Worm (Caenorhabditis elegans) whole organism, L1 larva: Measurements from ENCODE around the gene pelo-1.
A peak's percentile ranks its signal among the peaks of the same experiment; 100 is the strongest.

Experiments
- C04F5.9 ChIP-seq: sonication (generic microtip); optimal IDR thresholded peaks from 2 replicates; lab custom pipeline; 2016; ENCODE audit warnings: missing genetic modification characterization, missing compliant biosample characterization
- C16A3.4 ChIP-seq: fragments of 150-350 bp; optimal IDR thresholded peaks from 2 replicates; lab custom pipeline; 2014; ENCODE audit warnings: missing biosample characterization, missing genetic modification characterization
- C34B4.2 ChIP-seq: sonication (generic microtip); optimal IDR thresholded peaks from 2 replicates; lab custom pipeline; 2017; ENCODE audit warnings: mild to moderate bottlenecking, missing genetic modification characterization, missing compliant biosample characterization
- aha-1 ChIP-seq: fragments of 150-350 bp; optimal IDR thresholded peaks from 2 replicates; lab custom pipeline; 2014; ENCODE audit warnings: missing biosample characterization, missing genetic modification characterization
- alr-1 ChIP-seq: fragments of 200-800 bp; sonication (Bioruptor generic); optimal IDR thresholded peaks from 2 replicates; lab custom pipeline; 2018; ENCODE audit warnings: borderline replicate concordance, mild to moderate bottlenecking, missing genetic modification characterization, missing compliant biosample characterization
- ama-1 ChIP-seq: fragments of 150-350 bp; optimal IDR thresholded peaks from 2 replicates; lab custom pipeline; 2014
- blmp-1 ChIP-seq: fragments of 150-350 bp; optimal IDR thresholded peaks from 2 replicates; lab custom pipeline; 2014; ENCODE audit warnings: missing biosample characterization, missing genetic modification characterization
- ceh-63 ChIP-seq: fragments of 200-800 bp; sonication (Bioruptor generic); optimal IDR thresholded peaks from 2 replicates; lab custom pipeline; 2018; ENCODE audit warnings: mild to moderate bottlenecking, missing genetic modification characterization, missing compliant biosample characterization
- ceh-8 ChIP-seq: fragments of 200-800 bp; sonication (Bioruptor generic); optimal IDR thresholded peaks from 2 replicates; lab custom pipeline; 2018; ENCODE audit warnings: mild to moderate bottlenecking, missing genetic modification characterization, moderate library complexity, missing compliant biosample characterization
- ceh-82 ChIP-seq, 3 experiments: fragments of 150-350 bp in 1 of 3; sonication (generic microtip) in 2 of 3; optimal IDR thresholded peaks; 2 replicates each; lab custom pipeline; 2014 to 2017; ENCODE audit warnings: missing biosample characterization in 3 of 3, missing genetic modification characterization in 3 of 3
- efl-1 ChIP-seq, 4 experiments: fragments of 150-350 bp; optimal IDR thresholded peaks in 3 of 4; peaks in 1 of 4; 1 replicate in 1 of 4; 2 replicates in 3 of 4; lab custom pipeline; 2014; ENCODE audit warnings: missing biosample characterization in 2 of 4, missing genetic modification characterization in 2 of 4, missing genetic modification reagents in 2 of 4
- egl-13 ChIP-seq: sonication (generic microtip); optimal IDR thresholded peaks from 2 replicates; lab custom pipeline; 2016; ENCODE audit warnings: missing genotype, missing genetic modification reagents, missing genetic modification characterization, missing compliant biosample characterization
- egl-27 ChIP-seq, 2 experiments: fragments of 150-350 bp in 1 of 2; sonication (generic microtip); optimal IDR thresholded peaks; 3 replicates each; lab custom pipeline; 2017 to 2018; ENCODE audit warnings: missing biosample characterization in 2 of 2, missing genetic modification characterization in 2 of 2, missing genetic modification reagents in 2 of 2
- elt-2 ChIP-seq: sonication (generic microtip); optimal IDR thresholded peaks from 2 replicates; lab custom pipeline; 2016; ENCODE audit warnings: missing genetic modification characterization, mild to moderate bottlenecking, inconsistent platforms, missing compliant biosample characterization, missing genetic modification reagents
- elt-3 ChIP-seq, 6 experiments: fragments of 150-350 bp in 1 of 6; sonication (generic microtip); optimal IDR thresholded peaks; 2 replicates each; lab custom pipeline; 2017 to 2018; ENCODE audit warnings: missing biosample characterization in 6 of 6, missing genetic modification characterization in 6 of 6, inconsistent platforms in 1 of 6
- fkh-10 ChIP-seq: sonication (generic microtip); optimal IDR thresholded peaks from 2 replicates; lab custom pipeline; 2017; ENCODE audit warnings: missing biosample characterization, missing genetic modification reagents, missing genetic modification characterization
- fkh-4 ChIP-seq: sonication (generic microtip); optimal IDR thresholded peaks from 2 replicates; lab custom pipeline; 2016; ENCODE audit warnings: missing compliant biosample characterization, missing genetic modification characterization, borderline replicate concordance
- fos-1 ChIP-seq: fragments of 150-350 bp; optimal IDR thresholded peaks from 2 replicates; lab custom pipeline; 2014; ENCODE audit warnings: missing biosample characterization, missing genetic modification characterization
- grh-1 ChIP-seq: fragments of 200-800 bp; sonication (Bioruptor generic); IDR thresholded peaks from 2 replicates; pipeline ENCODE4 v1.3.6; 2022; ENCODE audit warnings: missing genetic modification reagents, missing genetic modification characterization, missing compliant biosample characterization
- isw-1 ChIP-seq: fragments of 200-800 bp; sonication (Bioruptor generic); IDR thresholded peaks from 2 replicates; pipeline ENCODE4 v1.3.6; 2022; ENCODE audit warnings: missing genetic modification characterization, missing compliant biosample characterization
- jun-1 ChIP-seq: fragments of 150-350 bp; optimal IDR thresholded peaks from 2 replicates; lab custom pipeline; 2014; ENCODE audit warnings: missing biosample characterization, missing genetic modification reagents, missing genetic modification characterization
- lin-13 ChIP-seq: fragments of 150-350 bp; optimal IDR thresholded peaks from 2 replicates; lab custom pipeline; 2014; ENCODE audit warnings: missing biosample characterization, missing genetic modification reagents, missing genetic modification characterization
- lin-15B ChIP-seq: fragments of 150-350 bp; sonication (generic microtip); optimal IDR thresholded peaks from 3 replicates; lab custom pipeline; 2014; ENCODE audit warnings: missing biosample characterization, missing genetic modification characterization
- lin-35 ChIP-seq, 2 experiments: fragments of 150-350 bp; optimal IDR thresholded peaks; 2 replicates each; lab custom pipeline; 2014; ENCODE audit warnings: missing biosample characterization in 2 of 2, missing genetic modification characterization in 2 of 2, missing genetic modification reagents in 2 of 2
- lin-39 ChIP-seq: fragments of 150-350 bp; optimal IDR thresholded peaks from 2 replicates; lab custom pipeline; 2014; ENCODE audit warnings: missing biosample characterization, missing genetic modification reagents, missing genetic modification characterization
- lsy-2 ChIP-seq, 2 experiments: fragments of 150-350 bp; optimal IDR thresholded peaks; 2 replicates each; lab custom pipeline; 2014; ENCODE audit warnings: missing biosample characterization in 2 of 2, missing genetic modification characterization in 2 of 2
- mab-9 ChIP-seq: fragments of 200-800 bp; sonication (Bioruptor generic); IDR thresholded peaks from 2 replicates; pipeline ENCODE4 v1.3.6; 2022; ENCODE audit warnings: missing genetic modification reagents, missing genetic modification characterization, missing compliant biosample characterization
- nhr-12 ChIP-seq: sonication (generic microtip); optimal IDR thresholded peaks from 2 replicates; lab custom pipeline; 2017; ENCODE audit warnings: missing biosample characterization, missing genetic modification characterization
- nhr-20 ChIP-seq: sonication (generic microtip); optimal IDR thresholded peaks from 2 replicates; lab custom pipeline; 2016; ENCODE audit warnings: mild to moderate bottlenecking, missing genetic modification characterization, missing compliant biosample characterization
- nhr-71 ChIP-seq: sonication (generic microtip); optimal IDR thresholded peaks from 2 replicates; lab custom pipeline; 2016; ENCODE audit warnings: mild to moderate bottlenecking, missing genetic modification characterization, moderate library complexity, missing compliant biosample characterization
- nhr-76 ChIP-seq: sonication (generic microtip); optimal IDR thresholded peaks from 2 replicates; lab custom pipeline; 2017; ENCODE audit warnings: missing biosample characterization, missing genetic modification characterization
- nhr-77 ChIP-seq: fragments of 150-350 bp; optimal IDR thresholded peaks from 2 replicates; lab custom pipeline; 2014; ENCODE audit warnings: missing biosample characterization, missing genetic modification characterization
- nhr-85 ChIP-seq: sonication (generic microtip); peaks from one replicate; lab custom pipeline; 2016; ENCODE audit warnings: missing genetic modification characterization, inconsistent platforms, missing compliant biosample characterization
- pax-3 ChIP-seq: fragments of 200-800 bp; sonication (Bioruptor generic); optimal IDR thresholded peaks from 2 replicates; lab custom pipeline; 2018; ENCODE audit warnings: mild to moderate bottlenecking, missing genetic modification characterization, moderate library complexity, missing compliant biosample characterization
- pqm-1 ChIP-seq: sonication (generic microtip); optimal IDR thresholded peaks from 3 replicates; lab custom pipeline; 2017; ENCODE audit warnings: missing biosample characterization, missing genetic modification characterization
- rnt-1 ChIP-seq: sonication (generic microtip); optimal IDR thresholded peaks from 2 replicates; lab custom pipeline; 2016; ENCODE audit warnings: mild to moderate bottlenecking, missing genetic modification characterization, moderate library complexity, missing compliant biosample characterization
- skn-1 ChIP-seq: fragments of 150-350 bp; optimal IDR thresholded peaks from 2 replicates; lab custom pipeline; 2014; ENCODE audit warnings: missing biosample characterization, missing genetic modification characterization
- snpc-4 ChIP-seq: fragments of 150-350 bp; optimal IDR thresholded peaks from 2 replicates; lab custom pipeline; 2014; ENCODE audit warnings: missing biosample characterization, missing genetic modification characterization
- sptf-1 ChIP-seq: fragments of 150-350 bp; optimal IDR thresholded peaks from 2 replicates; lab custom pipeline; 2014; ENCODE audit warnings: missing biosample characterization, missing genetic modification characterization
- sup-37 ChIP-seq: fragments of 200-800 bp; sonication (Bioruptor generic); optimal IDR thresholded peaks from 2 replicates; lab custom pipeline; 2018; ENCODE audit warnings: mild to moderate bottlenecking, missing genetic modification characterization, missing compliant biosample characterization
- unc-130 ChIP-seq: fragments of 150-350 bp; optimal IDR thresholded peaks from 2 replicates; lab custom pipeline; 2017; ENCODE audit warnings: missing biosample characterization, missing genetic modification characterization, inconsistent platforms
- unc-62 ChIP-seq: fragments of 150-350 bp; optimal IDR thresholded peaks from 2 replicates; lab custom pipeline; 2014; ENCODE audit warnings: missing biosample characterization, missing genetic modification reagents, missing genetic modification characterization
- unc-86 ChIP-seq: sonication (generic microtip); optimal IDR thresholded peaks from 2 replicates; lab custom pipeline; 2016; ENCODE audit warnings: missing genetic modification characterization, missing compliant biosample characterization
- unc-98 ChIP-seq: fragments of 200-800 bp; sonication (Bioruptor generic); IDR thresholded peaks from 2 replicates; pipeline ENCODE4 v1.3.6; 2022; ENCODE audit warnings: missing genetic modification characterization, missing compliant biosample characterization
- xbp-1 ChIP-seq: sonication (generic microtip); optimal IDR thresholded peaks from 2 replicates; lab custom pipeline; 2016; ENCODE audit warnings: missing genetic modification characterization, missing compliant biosample characterization
- zag-1 ChIP-seq: fragments of 150-350 bp; optimal IDR thresholded peaks from 2 replicates; lab custom pipeline; 2014; ENCODE audit warnings: missing biosample characterization, missing genetic modification characterization
- zip-4 ChIP-seq: fragments of 200-800 bp; sonication (Bioruptor generic); optimal IDR thresholded peaks from 2 replicates; lab custom pipeline; 2018; ENCODE audit warnings: mild to moderate bottlenecking, missing genetic modification characterization, moderate library complexity, missing compliant biosample characterization
- ztf-4 ChIP-seq: fragments of 150-350 bp; optimal IDR thresholded peaks from 2 replicates; lab custom pipeline; 2014; ENCODE audit warnings: missing biosample characterization, missing genetic modification characterization

pelo-1 gene

ce11 chrIII:4241181-4241580 is 37.2 kb upstream of the pelo-1 start:
- TF ChIP-seq ztf-4 (tag; lab: Kevin White, UChicago) = no peak
- no peak for TF ChIP-seq unc-86
- TF ChIP-seq nhr-20 (tag; lab: Kevin White, UChicago) = peak; percentile 49
- TF ChIP-seq nhr-85 (tag; lab: Kevin White, UChicago) = peak; percentile 86
- TF ChIP-seq unc-98 (GFP tag; lab: Robert Waterston, UW) = no peak

DNA sequence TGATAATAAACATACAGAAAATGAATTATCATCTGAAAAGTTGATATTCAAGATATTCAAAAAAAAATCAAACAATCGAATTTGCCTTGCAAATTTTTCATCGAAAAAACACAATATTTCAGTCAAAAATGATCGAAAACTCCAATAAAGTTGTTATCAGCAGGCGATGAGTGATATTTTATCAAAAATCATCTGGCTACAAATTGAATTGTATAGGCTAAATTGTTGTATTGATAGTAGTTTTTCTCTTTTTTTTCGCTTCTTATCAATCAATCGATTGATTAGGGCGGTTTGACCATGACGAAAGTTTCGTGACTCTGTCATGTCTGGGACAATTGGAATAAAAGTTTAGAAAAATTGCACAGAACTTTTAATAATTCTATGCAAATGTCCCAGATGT is 36.1 kb upstream of the pelo-1 start:
- TF ChIP-seq nhr-20 (tag; lab: Kevin White, UChicago) = peak; percentile 76
- TF ChIP-seq efl-1 (optimal IDR thresholded peaks at IDR 0.05; lab: Kevin White, UChicago) = no peak
- TF ChIP-seq efl-1 (GFP tag; optimal IDR thresholded peaks at IDR 0.05 in 1 of 2; lab: Kevin White, UChicago) = peak in 1 of 2 experiments; percentile 90
- peak; percentile 87 for TF ChIP-seq elt-2 (tag; lab: Kevin White, UChicago)
- TF ChIP-seq zag-1 = no peak
- no peak for TF ChIP-seq nhr-71 (tag; lab: Kevin White, UChicago)
- peak in 1 of 2 experiments; percentile 13 for TF ChIP-seq lin-35 (GFP tag; optimal IDR thresholded peaks at IDR 0.05; lab: Kevin White, UChicago)
- TF ChIP-seq lin-15B (tag; lab: Kevin White, UChicago) = no peak
- TF ChIP-seq zip-4 = no peak
- TF ChIP-seq lsy-2 (tag; optimal IDR thresholded peaks at IDR 0.05; lab: Kevin White, UChicago) = peak in 1 of 2 experiments; percentile 3
- peak in 3 of 6 experiments; percentile 10 to 51 (median 27) for TF ChIP-seq elt-3 (tag; optimal IDR thresholded peaks at IDR 0.05; lab: Kevin White, UChicago)

DNA sequence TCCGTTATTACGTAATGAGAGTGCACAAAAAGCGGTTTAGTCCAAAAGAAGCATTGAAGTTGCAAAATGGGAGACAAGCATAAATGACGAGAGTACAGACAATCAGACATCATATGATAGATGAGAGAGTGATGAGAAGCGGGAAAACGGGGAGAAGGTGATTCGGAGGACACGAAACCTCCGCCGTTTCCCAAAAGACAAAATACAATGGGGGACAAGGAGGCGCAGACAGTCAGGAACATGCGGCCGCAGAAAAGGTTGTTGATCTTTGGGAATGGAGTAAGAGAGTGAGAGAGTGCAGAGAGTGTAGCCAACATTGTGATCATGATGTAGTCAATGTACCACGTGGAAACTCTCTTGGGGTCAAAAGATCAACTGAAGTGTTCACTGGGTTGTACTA is 33.6 kb upstream of the pelo-1 start:
- TF ChIP-seq jun-1 (peak; percentile 94), grh-1 (GFP tag; lab: Robert Waterston, UW) (peak; percentile 81), mab-9 (GFP tag; lab: Robert Waterston, UW) (0 out of 2 replicates have a peak, but pooled peaks have one; percentile 25), ama-1 (peak; percentile 16), aha-1 (peak; percentile 51), nhr-77 (tag; lab: Kevin White, UChicago) (peak; percentile 95), lin-13 (peak; percentile 91), unc-86 (peak; percentile 88), xbp-1 (tag; lab: Kevin White, UChicago) (peak; percentile 92), fkh-10 (GFP tag; lab: Kevin White, UChicago) (peak; percentile 95), ceh-8 (GFP tag; lab: Kevin White, UChicago) (peak; percentile 81), sptf-1 (tag; lab: Kevin White, UChicago) (no peak), skn-1 (tag; lab: Kevin White, UChicago) (peak; percentile 80), sup-37 (GFP tag; lab: Kevin White, UChicago) (peak; percentile 80), egl-13 (tag; lab: Kevin White, UChicago) (peak; percentile 83), rnt-1 (tag; lab: Kevin White, UChicago) (peak; percentile 91), C04F5.9 (tag; lab: Kevin White, UChicago) (peak; percentile 62), unc-62 (GFP tag; lab: Kevin White, UChicago) (no peak), nhr-20 (tag; lab: Kevin White, UChicago) (peak; percentile 100), snpc-4 (tag; lab: Kevin White, UChicago) (peak; percentile 39), C34B4.2 (tag; lab: Kevin White, UChicago) (no peak), elt-2 (tag; lab: Kevin White, UChicago) (peak; percentile 90), lin-39 (tag; lab: Kevin White, UChicago) (peak; percentile 19), C16A3.4 (tag; lab: Kevin White, UChicago) (peak; percentile 91), ceh-63 (GFP tag; lab: Kevin White, UChicago) (no peak), fkh-4 (tag; lab: Kevin White, UChicago) (no peak), lin-35 (GFP tag; optimal IDR thresholded peaks at IDR 0.05; lab: Kevin White, UChicago) (peak; percentile 79 to 87), pqm-1 (no peak), alr-1 (tag; lab: Kevin White, UChicago) (no peak), unc-130 (tag; lab: Kevin White, UChicago) (peak; percentile 69), nhr-12 (tag; lab: Kevin White, UChicago) (peak; percentile 65), nhr-76 (tag; lab: Kevin White, UChicago) (no peak), fos-1 (tag; lab: Kevin White, UChicago) (peak; percentile 85), ceh-82 (tag; optimal IDR thresholded peaks at IDR 0.05; lab: Kevin White, UChicago) (peak; percentile 72 to 79 (median 79)), egl-27 (tag; optimal IDR thresholded peaks at IDR 0.05; lab: Kevin White, UChicago) (peak; percentile 61 to 94), isw-1 (GFP tag; lab: Robert Waterston, UW) (peak; percentile 77), zip-4 (peak; percentile 49), pax-3 (tag; lab: Kevin White, UChicago) (peak; percentile 80), blmp-1 (tag; lab: Kevin White, UChicago) (peak; percentile 89)
